Worm (Caenorhabditis elegans): ENCODE measurements around the gene oac-55.

DNA sequence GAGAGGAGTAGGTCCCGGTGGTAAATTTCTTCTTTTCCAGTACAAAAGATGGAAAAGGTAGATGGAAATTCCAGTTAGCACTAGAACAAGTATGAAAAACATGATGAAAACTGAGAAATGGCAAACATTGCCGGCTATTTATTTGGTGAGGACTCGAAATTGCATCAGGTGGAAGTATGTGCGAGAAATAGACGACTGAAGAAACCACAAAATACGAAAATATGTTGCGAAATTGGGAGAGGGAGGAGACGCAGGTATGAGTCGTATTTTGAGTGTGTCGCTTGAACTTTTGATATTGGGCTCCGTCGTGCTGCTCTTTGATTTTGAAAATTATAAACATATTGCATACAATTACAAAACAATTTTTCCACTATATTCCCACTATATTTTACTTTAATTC lies 42.4 kb downstream of the oac-55 start, which contains the start of gene cyp-33C8:
- TF ChIP-seq nhr-77 (tag; optimal IDR thresholded peaks at IDR 0.05) (no peak), egl-13 (tag; optimal IDR thresholded peaks at IDR 0.05) (no peak), nhr-76 (tag; optimal IDR thresholded peaks at IDR 0.05) (no peak), ztf-4 (tag; optimal IDR thresholded peaks at IDR 0.05) (no peak), snpc-4 (tag; optimal IDR thresholded peaks at IDR 0.05) (no peak), elt-3 (tag; optimal IDR thresholded peaks at IDR 0.05) (no peak), blmp-1 (tag; optimal IDR thresholded peaks at IDR 0.05) (no peak), F16B12.6 (tag; optimal IDR thresholded peaks at IDR 0.05) (no peak), fos-1 (tag; optimal IDR thresholded peaks at IDR 0.05) (no peak), lin-39 (tag; optimal IDR thresholded peaks at IDR 0.05) (no peak)
